Worm (Caenorhabditis elegans) whole organism, L4 larva: ENCODE measurements around the gene srh-46.

Experiments
- F37D6.2 ChIP-seq: sonication (generic microtip); optimal IDR thresholded peaks from 2 replicates; lab custom pipeline; 2016; ENCODE audit warnings: mild to moderate bottlenecking, missing genetic modification characterization, missing compliant biosample characterization
- F44E2.7 ChIP-seq: fragments of 200-800 bp; sonication (Bioruptor generic); IDR thresholded peaks from 2 replicates; pipeline ENCODE4 v2.1.2; 2022; ENCODE audit warnings: missing genetic modification characterization, missing compliant biosample characterization
- T26A8.4 ChIP-seq: fragments of 200-800 bp; sonication (Bioruptor generic); IDR thresholded peaks from 2 replicates; pipeline ENCODE4 v1.3.6; 2022; ENCODE audit warnings: missing genetic modification characterization, missing compliant biosample characterization
- Y105C5A.15 ChIP-seq: fragments of 200-800 bp; sonication (Bioruptor generic); IDR thresholded peaks from 2 replicates; pipeline ENCODE4 v1.3.6; 2022; ENCODE audit warnings: missing genetic modification characterization, missing compliant biosample characterization
- Y48G9A.11 ChIP-seq: fragments of 200-800 bp; sonication (Bioruptor generic); IDR thresholded peaks from 2 replicates; pipeline ENCODE4 v1.3.6; 2022; ENCODE audit warnings: missing genetic modification reagents, missing genetic modification characterization, missing compliant biosample characterization
- Y75B8A.6 ChIP-seq: fragments of 200-800 bp; sonication (Bioruptor generic); IDR thresholded peaks from 2 replicates; pipeline ENCODE4 v1.3.6; 2022; ENCODE audit warnings: missing genetic modification reagents, missing genetic modification characterization, missing compliant biosample characterization
- ZK337.2 ChIP-seq: fragments of 200-800 bp; sonication (Bioruptor generic); IDR thresholded peaks from 2 replicates; pipeline ENCODE4 v1.3.6; 2022; ENCODE audit warnings: missing genetic modification reagents, missing genetic modification characterization, missing compliant biosample characterization
- aly-2 ChIP-seq: sonication (generic microtip); optimal IDR thresholded peaks from 2 replicates; lab custom pipeline; 2018; ENCODE audit warnings: missing biosample characterization, missing genetic modification characterization
- ama-1 ChIP-seq: fragments of 150-350 bp; optimal IDR thresholded peaks from 2 replicates; lab custom pipeline; 2014; ENCODE audit warnings: inconsistent platforms, mixed read lengths
- ceh-62 ChIP-seq: sonication (generic microtip); optimal IDR thresholded peaks from 2 replicates; lab custom pipeline; 2017; ENCODE audit warnings: missing biosample characterization, missing genetic modification characterization
- cey-2 ChIP-seq: sonication (generic microtip); optimal IDR thresholded peaks from 3 replicates; lab custom pipeline; 2017; ENCODE audit warnings: missing genetic modification characterization, mild to moderate bottlenecking, missing compliant biosample characterization, antibody characterized with exemption, borderline replicate concordance; ENCODE audit not compliant: insufficient read depth
- daf-8 ChIP-seq: fragments of 200-800 bp; sonication (Bioruptor generic); IDR thresholded peaks from 2 replicates; pipeline ENCODE4 v1.3.6; 2022; ENCODE audit warnings: missing genetic modification characterization, missing compliant biosample characterization
- dmd-6 ChIP-seq: fragments of 200-800 bp; sonication (Bioruptor generic); IDR thresholded peaks from 2 replicates; pipeline ENCODE4 v1.3.6; 2022; ENCODE audit warnings: missing genetic modification reagents, missing genetic modification characterization, missing compliant biosample characterization
- dpl-1 ChIP-seq: fragments of 150-350 bp; optimal IDR thresholded peaks from 2 replicates; lab custom pipeline; 2014; ENCODE audit warnings: missing biosample characterization, missing genetic modification reagents, missing genetic modification characterization
- egl-43 ChIP-seq: fragments of 200-800 bp; sonication (Bioruptor generic); IDR thresholded peaks from 2 replicates; pipeline ENCODE4 v1.3.6; 2022; ENCODE audit warnings: missing genetic modification reagents, missing genetic modification characterization, missing compliant biosample characterization
- fkh-10 ChIP-seq: fragments of 150-350 bp; optimal IDR thresholded peaks from 2 replicates; lab custom pipeline; 2014; ENCODE audit warnings: missing biosample characterization, missing genetic modification reagents, missing genetic modification characterization
- fos-1 ChIP-seq: fragments of 150-350 bp; optimal IDR thresholded peaks from 2 replicates; lab custom pipeline; 2014; ENCODE audit warnings: missing biosample characterization, missing genetic modification characterization
- gei-8 ChIP-seq: fragments of 200-800 bp; sonication (Bioruptor generic); optimal IDR thresholded peaks from 2 replicates; lab custom pipeline; 2018; ENCODE audit warnings: mild to moderate bottlenecking, missing genetic modification characterization, missing compliant biosample characterization
- hif-1 ChIP-seq, 2 experiments: sonication (generic microtip); optimal IDR thresholded peaks; 2 replicates each; lab custom pipeline; 2016 to 2017; ENCODE audit warnings: missing compliant biosample characterization in 2 of 2, missing genetic modification characterization in 2 of 2, missing genetic modification reagents in 2 of 2, missing genotype in 2 of 2, mild to moderate bottlenecking in 1 of 2
- hlh-11 ChIP-seq: fragments of 200-800 bp; sonication (Bioruptor generic); optimal IDR thresholded peaks from 2 replicates; lab custom pipeline; 2018; ENCODE audit warnings: mild to moderate bottlenecking, missing genetic modification characterization, missing compliant biosample characterization
- hmg-1.1 ChIP-seq: fragments of 200-800 bp; sonication (Bioruptor generic); IDR thresholded peaks from 2 replicates; pipeline ENCODE4 v1.3.6; 2022; ENCODE audit warnings: missing genetic modification reagents, missing genetic modification characterization, missing compliant biosample characterization
- jun-1 ChIP-seq: fragments of 150-350 bp; optimal IDR thresholded peaks from 2 replicates; lab custom pipeline; 2014; ENCODE audit warnings: missing biosample characterization, missing genetic modification reagents, missing genetic modification characterization
- lim-7 ChIP-seq: fragments of 200-800 bp; sonication (Bioruptor generic); IDR thresholded peaks from 2 replicates; pipeline ENCODE4 v1.3.6; 2022; ENCODE audit warnings: missing genetic modification characterization, missing compliant biosample characterization
- lin-13 ChIP-seq: fragments of 150-350 bp; optimal IDR thresholded peaks from 2 replicates; lab custom pipeline; 2014; ENCODE audit warnings: missing biosample characterization, missing genetic modification reagents, missing genetic modification characterization
- lin-29 ChIP-seq: fragments of 200-800 bp; sonication (Bioruptor generic); IDR thresholded peaks from 2 replicates; pipeline ENCODE4 v1.3.6; 2022; ENCODE audit warnings: missing genetic modification reagents, missing genetic modification characterization, missing compliant biosample characterization
- lin-38 ChIP-seq: fragments of 200-800 bp; sonication (Bioruptor generic); IDR thresholded peaks from 2 replicates; pipeline ENCODE4 v1.3.6; 2022; ENCODE audit warnings: missing genetic modification reagents, missing genetic modification characterization, missing compliant biosample characterization
- lin-39 ChIP-seq: fragments of 150-350 bp; optimal IDR thresholded peaks from 2 replicates; lab custom pipeline; 2014; ENCODE audit warnings: missing biosample characterization, missing genetic modification reagents, missing genetic modification characterization
- lir-3 ChIP-seq: sonication (generic microtip); optimal IDR thresholded peaks from 2 replicates; lab custom pipeline; 2016; ENCODE audit warnings: mild to moderate bottlenecking, missing genetic modification characterization, missing compliant biosample characterization
- madf-5 ChIP-seq, 2 experiments: fragments of 200-800 bp; sonication (Bioruptor generic); IDR thresholded peaks; 2 replicates each; pipeline ENCODE4 v1.3.6; 2022; ENCODE audit warnings: missing compliant biosample characterization in 2 of 2, missing genetic modification characterization in 2 of 2
- mdl-1 ChIP-seq, 2 experiments: fragments of 150-350 bp in 1 of 2; sonication (generic microtip) in 1 of 2; optimal IDR thresholded peaks; 2 replicates each; lab custom pipeline; 2014 to 2017; ENCODE audit warnings: missing biosample characterization in 2 of 2, missing genetic modification characterization in 2 of 2
- mxl-2 ChIP-seq: fragments of 200-800 bp; sonication (Bioruptor generic); conservative IDR thresholded peaks from 2 replicates; pipeline ENCODE4 v1.3.6; 2022; ENCODE audit warnings: missing genetic modification reagents, missing genetic modification characterization, missing compliant biosample characterization
- nhr-10 ChIP-seq: fragments of 150-350 bp; optimal IDR thresholded peaks from 2 replicates; lab custom pipeline; 2014; ENCODE audit warnings: missing biosample characterization, missing genetic modification characterization
- nhr-102 ChIP-seq: sonication (generic microtip); optimal IDR thresholded peaks from 2 replicates; lab custom pipeline; 2016; ENCODE audit warnings: mild to moderate bottlenecking, missing genetic modification characterization, moderate library complexity, missing compliant biosample characterization
- nhr-11 ChIP-seq: fragments of 150-350 bp; optimal IDR thresholded peaks from 2 replicates; lab custom pipeline; 2014; ENCODE audit warnings: missing biosample characterization, missing genetic modification characterization
- nhr-28 ChIP-seq: fragments of 150-350 bp; optimal IDR thresholded peaks from 2 replicates; lab custom pipeline; 2014; ENCODE audit warnings: missing biosample characterization, missing genetic modification characterization
- nhr-41 ChIP-seq: fragments of 200-800 bp; sonication (Bioruptor generic); IDR thresholded peaks from 2 replicates; pipeline ENCODE4 v1.3.6; 2022; ENCODE audit warnings: missing genetic modification reagents, missing genetic modification characterization, missing compliant biosample characterization
- nhr-42 ChIP-seq: fragments of 200-800 bp; sonication (Bioruptor generic); IDR thresholded peaks from 2 replicates; pipeline ENCODE4 v1.3.6; 2022; ENCODE audit warnings: missing genetic modification characterization, missing compliant biosample characterization
- nhr-76 ChIP-seq: fragments of 150-350 bp; optimal IDR thresholded peaks from 2 replicates; lab custom pipeline; 2014; ENCODE audit warnings: missing biosample characterization, missing genetic modification characterization
- nhr-77 ChIP-seq: fragments of 150-350 bp; optimal IDR thresholded peaks from 2 replicates; lab custom pipeline; 2014; ENCODE audit warnings: missing biosample characterization, missing genetic modification characterization
- pha-4 ChIP-seq, 2 experiments: fragments of 150-350 bp in 1 of 2; fragments of 200-800 bp in 1 of 2; sonication (Bioruptor generic) in 1 of 2; IDR thresholded peaks in 1 of 2; optimal IDR thresholded peaks in 1 of 2; 2 replicates each; pipeline versions ENCODE4 v1.3.6 to Lab custom; 2014 to 2022; ENCODE audit warnings: missing genetic modification characterization in 2 of 2, missing genetic modification reagents in 2 of 2, missing biosample characterization in 1 of 2, missing compliant biosample characterization in 1 of 2
- skn-1 ChIP-seq: fragments of 150-350 bp; optimal IDR thresholded peaks from 2 replicates; lab custom pipeline; 2014; ENCODE audit warnings: missing biosample characterization, missing genetic modification characterization
- snpc-1.2 ChIP-seq: fragments of 200-800 bp; sonication (Bioruptor generic); IDR thresholded peaks from 2 replicates; pipeline ENCODE4 v1.3.6; 2022; ENCODE audit warnings: missing genetic modification reagents, missing genetic modification characterization, missing compliant biosample characterization
- snpc-4 ChIP-seq: fragments of 150-350 bp; optimal IDR thresholded peaks from 2 replicates; lab custom pipeline; 2014; ENCODE audit warnings: missing biosample characterization, missing genetic modification characterization
- spr-3 ChIP-seq: fragments of 200-800 bp; sonication (Bioruptor generic); optimal IDR thresholded peaks from 2 replicates; lab custom pipeline; 2018; ENCODE audit warnings: mild to moderate bottlenecking, missing genetic modification characterization, missing compliant biosample characterization
- tag-97 ChIP-seq: fragments of 200-800 bp; sonication (Bioruptor generic); IDR thresholded peaks from 2 replicates; pipeline ENCODE4 v1.3.6; 2022; ENCODE audit warnings: missing genetic modification characterization, missing compliant biosample characterization
- tra-1 ChIP-seq: fragments of 200-800 bp; sonication (Bioruptor generic); IDR thresholded peaks from 2 replicates; pipeline ENCODE4 v1.3.6; 2022; ENCODE audit warnings: missing genetic modification reagents, missing genetic modification characterization, missing compliant biosample characterization
- vab-7 ChIP-seq: fragments of 200-800 bp; sonication (Bioruptor generic); IDR thresholded peaks from 2 replicates; pipeline ENCODE4 v1.3.6; 2022; ENCODE audit warnings: missing genetic modification reagents, missing genetic modification characterization, missing compliant biosample characterization
- zag-1 ChIP-seq: fragments of 150-350 bp; optimal IDR thresholded peaks from 2 replicates; lab custom pipeline; 2014; ENCODE audit warnings: missing biosample characterization, missing genetic modification characterization
- zfp-2 ChIP-seq: sonication (generic microtip); optimal IDR thresholded peaks from 2 replicates; lab custom pipeline; 2016; ENCODE audit warnings: mild to moderate bottlenecking, missing genetic modification characterization, missing compliant biosample characterization
- zfp-3 ChIP-seq: fragments of 200-800 bp; sonication (Bioruptor generic); conservative IDR thresholded peaks from 2 replicates; pipeline ENCODE4 v1.3.6; 2022; ENCODE audit warnings: missing genetic modification reagents, missing genetic modification characterization, missing compliant biosample characterization
- zip-11 ChIP-seq: fragments of 200-800 bp; sonication (Bioruptor generic); IDR thresholded peaks from 2 replicates; pipeline ENCODE4 v1.3.6; 2022; ENCODE audit warnings: missing genetic modification characterization, missing compliant biosample characterization
- ztf-7 ChIP-seq: fragments of 150-350 bp; optimal IDR thresholded peaks from 2 replicates; lab custom pipeline; 2014; ENCODE audit warnings: missing biosample characterization, missing genetic modification characterization

Gene srh-46

ce11 chrV:11341130-11341675, 38.5 kb upstream of the srh-46 start:
- TF ChIP-seq F37D6.2 (tag; lab: Kevin White, UChicago), result peak; percentile 14
- no peak for TF ChIP-seq nhr-10 (tag; lab: Kevin White, UChicago)
- TF ChIP-seq mxl-2, result no peak
- TF ChIP-seq dpl-1 (GFP tag; lab: Kevin White, UChicago), result no peak
- TF ChIP-seq ZK337.2 (GFP tag; lab: Robert Waterston, UW), result no peak
- no peak for TF ChIP-seq fos-1 (tag; lab: Kevin White, UChicago)
- TF ChIP-seq lin-38 (GFP tag; lab: Robert Waterston, UW), result no peak
- TF ChIP-seq zfp-2, result no peak
- no peak for TF ChIP-seq dmd-6
- no peak for TF ChIP-seq spr-3 (GFP tag; lab: Kevin White, UChicago)
- no peak for TF ChIP-seq nhr-28 (tag; lab: Kevin White, UChicago)
- no peak for TF ChIP-seq ama-1 (lab: Kevin White, UChicago)
- no peak for TF ChIP-seq tag-97 (GFP tag; lab: Robert Waterston, UW)
- TF ChIP-seq daf-8, result no peak
- no peak for TF ChIP-seq nhr-41 (GFP tag; lab: Robert Waterston, UW)
- TF ChIP-seq madf-5 (GFP tag; IDR thresholded peaks at IDR 0.05; lab: Robert Waterston, UW), result no peak
- TF ChIP-seq nhr-102 (tag; lab: Kevin White, UChicago), result no peak
- no peak for TF ChIP-seq ztf-7 (tag; lab: Kevin White, UChicago)
- no peak for TF ChIP-seq snpc-4 (tag; lab: Kevin White, UChicago)
- TF ChIP-seq hmg-1.1 (GFP tag; lab: Robert Waterston, UW), result no peak; the same call in 1 of the 2 replicates
- TF ChIP-seq aly-2 (tag; lab: Kevin White, UChicago), result no peak
- TF ChIP-seq hlh-11 (tag; lab: Kevin White, UChicago), result peak; percentile 11
- no peak for TF ChIP-seq mdl-1 (tag; optimal IDR thresholded peaks at IDR 0.05; lab: Kevin White, UChicago)
- no peak for TF ChIP-seq Y105C5A.15 (GFP tag; lab: Robert Waterston, UW)
- no peak for TF ChIP-seq nhr-42 (GFP tag; lab: Robert Waterston, UW)
- no peak for TF ChIP-seq ceh-62
- no peak for TF ChIP-seq snpc-1.2 (GFP tag; lab: Robert Waterston, UW)
- TF ChIP-seq Y75B8A.6 (GFP tag; lab: Robert Waterston, UW), result no peak
- TF ChIP-seq nhr-77 (tag; lab: Kevin White, UChicago), result no peak
- no peak for TF ChIP-seq nhr-11 (tag; lab: Kevin White, UChicago)
- TF ChIP-seq fkh-10, result peak; percentile 91
- no peak for TF ChIP-seq vab-7 (GFP tag; lab: Robert Waterston, UW)
- TF ChIP-seq lin-39 (tag; lab: Kevin White, UChicago), result no peak
- no peak for TF ChIP-seq jun-1 (tag; lab: Kevin White, UChicago)
- TF ChIP-seq lir-3 (tag; lab: Kevin White, UChicago), result no peak
- no peak for TF ChIP-seq T26A8.4 (GFP tag; lab: Robert Waterston, UW)
- TF ChIP-seq skn-1 (tag; lab: Kevin White, UChicago), result no peak
- 0 out of 2 replicates have a peak, but pooled peaks have one; percentile 29 for TF ChIP-seq egl-43 (GFP tag; lab: Robert Waterston, UW)
- TF ChIP-seq nhr-76, result no peak
- TF ChIP-seq lim-7 (GFP tag; lab: Robert Waterston, UW), result 0 out of 2 replicates have a peak, but pooled peaks have one; percentile 46
- TF ChIP-seq pha-4 (GFP tag; IDR thresholded peaks at IDR 0.05; lab: Robert Waterston, UW), result no peak
- TF ChIP-seq pha-4 (tag; optimal IDR thresholded peaks at IDR 0.05; lab: Kevin White, UChicago), result no peak
- TF ChIP-seq zfp-3 (GFP tag; lab: Robert Waterston, UW), result no peak
- TF ChIP-seq zip-11, result no peak
- TF ChIP-seq F44E2.7, result no peak
- TF ChIP-seq lin-29 (GFP tag; lab: Robert Waterston, UW), result no peak
- TF ChIP-seq gei-8, result no peak
- TF ChIP-seq tra-1 (GFP tag; lab: Robert Waterston, UW), result no peak
- TF ChIP-seq lin-13 (GFP tag; lab: Kevin White, UChicago), result no peak
- TF ChIP-seq Y48G9A.11 (GFP tag; lab: Robert Waterston, UW), result no peak
- TF ChIP-seq cey-2, result no peak
- TF ChIP-seq hif-1 (tag; optimal IDR thresholded peaks at IDR 0.05; lab: Kevin White, UChicago), result no peak
- TF ChIP-seq zag-1 (tag; lab: Kevin White, UChicago), result no peak
